Worm (Caenorhabditis elegans): ENCODE data around the gene vha-11.

DNA sequence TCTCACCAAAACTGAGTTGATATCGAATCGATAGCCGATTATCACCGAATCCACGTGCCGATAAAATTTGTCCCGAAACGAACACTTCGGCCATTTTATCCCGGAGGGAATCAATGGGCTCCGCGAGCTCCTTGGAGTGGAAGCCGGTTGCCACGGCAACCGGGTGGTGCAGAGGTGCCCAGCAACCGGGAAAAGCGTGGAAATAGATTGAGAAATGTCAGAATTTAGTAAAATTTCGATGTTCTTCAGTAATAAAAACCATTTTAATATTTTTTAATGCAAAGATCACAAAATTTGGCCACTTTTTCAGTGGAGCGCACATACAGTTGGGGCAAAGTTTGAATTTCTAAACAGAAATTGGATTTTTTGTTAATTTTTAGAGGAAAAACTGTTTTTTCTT is 7.9 kb downstream of the vha-11 start, which contains the start of gene mksr-2:
- TF ChIP-seq ama-1 (optimal IDR thresholded peaks at IDR 0.05) = no peak
- TF ChIP-seq flt-1 (GFP tag; IDR thresholded peaks at IDR 0.05) = no peak
- TF ChIP-seq tra-4 (tag; optimal IDR thresholded peaks at IDR 0.05) = no peak
- TF ChIP-seq ceh-36 (tag; optimal IDR thresholded peaks at IDR 0.05) = no peak
- no peak for TF ChIP-seq ceh-13 (GFP tag; optimal IDR thresholded peaks at IDR 0.05)
- no peak for TF ChIP-seq hmbx-1 (tag; optimal IDR thresholded peaks at IDR 0.05)
- TF ChIP-seq sea-1 (GFP tag; conservative IDR thresholded peaks at IDR 0.05) = no peak
- no peak for TF ChIP-seq hnd-1 (tag; optimal IDR thresholded peaks at IDR 0.05)
- no peak for TF ChIP-seq ets-7 (tag; optimal IDR thresholded peaks at IDR 0.05)
